Worm (Caenorhabditis elegans) whole organism, mixed stage, embryonic: Measurements from ENCODE around the gene plg-1.

Source experiments
- M03D4.4 ChIP-seq: sonication (generic microtip); optimal IDR thresholded peaks from 2 replicates; lab custom pipeline; 2017; ENCODE audit warnings: mild to moderate bottlenecking, missing genetic modification characterization, missing compliant biosample characterization
- bed-3 ChIP-seq: fragments of 200-800 bp; sonication (Bioruptor generic); optimal IDR thresholded peaks from 3 replicates; lab custom pipeline; 2018; ENCODE audit warnings: mild to moderate bottlenecking, missing genetic modification characterization, moderate library complexity, missing compliant biosample characterization
- ceh-39 ChIP-seq: fragments of 150-350 bp; optimal IDR thresholded peaks from 2 replicates; lab custom pipeline; 2014; ENCODE audit warnings: missing biosample characterization, missing genetic modification characterization
- ceh-43 ChIP-seq: fragments of 200-800 bp; sonication (Bioruptor generic); optimal IDR thresholded peaks from 2 replicates; lab custom pipeline; 2018; ENCODE audit warnings: mild to moderate bottlenecking, missing genetic modification characterization, moderate library complexity, missing compliant biosample characterization
- ceh-83 ChIP-seq: fragments of 200-800 bp; sonication (Bioruptor generic); optimal IDR thresholded peaks from 2 replicates; lab custom pipeline; 2018; ENCODE audit warnings: mild to moderate bottlenecking, missing genetic modification characterization, missing compliant biosample characterization
- ces-1 ChIP-seq: fragments of 150-350 bp; optimal IDR thresholded peaks from 2 replicates; lab custom pipeline; 2014; ENCODE audit warnings: missing biosample characterization, missing genetic modification reagents, missing genetic modification characterization
- cnd-1 ChIP-seq: fragments of 200-800 bp; sonication (Bioruptor generic); optimal IDR thresholded peaks from 2 replicates; lab custom pipeline; 2018; ENCODE audit warnings: mild to moderate bottlenecking, missing genetic modification characterization, missing compliant biosample characterization
- drap-1 ChIP-seq: fragments of 200-800 bp; sonication (Bioruptor generic); optimal IDR thresholded peaks from 3 replicates; lab custom pipeline; 2018; ENCODE audit warnings: mild to moderate bottlenecking, missing genetic modification characterization, missing compliant biosample characterization
- elt-1 ChIP-seq: sonication (generic microtip); optimal IDR thresholded peaks from 2 replicates; lab custom pipeline; 2017; ENCODE audit warnings: missing genetic modification characterization, mild to moderate bottlenecking, missing compliant biosample characterization, antibody characterized with exemption, moderate library complexity, borderline replicate concordance; ENCODE audit not compliant: insufficient read depth
- elt-3 ChIP-seq: fragments of 150-350 bp; optimal IDR thresholded peaks from 2 replicates; lab custom pipeline; 2014; ENCODE audit warnings: missing biosample characterization, missing genetic modification characterization
- flh-1 ChIP-seq: fragments of 200-800 bp; sonication (Bioruptor generic); optimal IDR thresholded peaks from 2 replicates; lab custom pipeline; 2018; ENCODE audit warnings: mild to moderate bottlenecking, missing genetic modification characterization, moderate library complexity, missing compliant biosample characterization
- ham-2 ChIP-seq: fragments of 200-800 bp; sonication (Bioruptor generic); optimal IDR thresholded peaks from 2 replicates; lab custom pipeline; 2018; ENCODE audit warnings: mild to moderate bottlenecking, missing genetic modification characterization, missing compliant biosample characterization
- hlh-1 ChIP-seq: fragments of 150-350 bp; optimal IDR thresholded peaks from 2 replicates; lab custom pipeline; 2014; ENCODE audit warnings: missing biosample characterization, missing genetic modification reagents, missing genetic modification characterization
- lin-13 ChIP-seq: fragments of 150-350 bp; optimal IDR thresholded peaks from 2 replicates; lab custom pipeline; 2014; ENCODE audit warnings: missing biosample characterization, missing genetic modification characterization
- lsy-2 ChIP-seq: fragments of 150-350 bp; optimal IDR thresholded peaks from 2 replicates; lab custom pipeline; 2014; ENCODE audit warnings: missing biosample characterization, missing genetic modification characterization
- mab-5 ChIP-seq: fragments of 150-350 bp; optimal IDR thresholded peaks from 2 replicates; lab custom pipeline; 2014; ENCODE audit warnings: missing biosample characterization, missing genetic modification characterization
- mep-1 ChIP-seq: fragments of 150-350 bp; optimal IDR thresholded peaks from 2 replicates; lab custom pipeline; 2017; ENCODE audit warnings: missing biosample characterization, missing genetic modification reagents, missing genetic modification characterization, inconsistent platforms
- mls-2 ChIP-seq: sonication (generic microtip); optimal IDR thresholded peaks from 2 replicates; lab custom pipeline; 2016; ENCODE audit warnings: mild to moderate bottlenecking, missing genetic modification characterization, moderate library complexity, missing compliant biosample characterization
- nhr-12 ChIP-seq: fragments of 150-350 bp; optimal IDR thresholded peaks from 2 replicates; lab custom pipeline; 2014; ENCODE audit warnings: missing biosample characterization, missing genetic modification characterization
- nhr-2 ChIP-seq: fragments of 150-350 bp; optimal IDR thresholded peaks from 2 replicates; lab custom pipeline; 2014; ENCODE audit warnings: missing biosample characterization, missing genetic modification characterization
- nhr-237 ChIP-seq: fragments of 150-350 bp; optimal IDR thresholded peaks from 2 replicates; lab custom pipeline; 2014; ENCODE audit warnings: missing biosample characterization, missing genetic modification characterization
- nhr-28 ChIP-seq: fragments of 150-350 bp; optimal IDR thresholded peaks from 2 replicates; lab custom pipeline; 2014; ENCODE audit warnings: missing biosample characterization, missing genetic modification characterization
- nhr-76 ChIP-seq: sonication (generic microtip); optimal IDR thresholded peaks from 2 replicates; lab custom pipeline; 2017; ENCODE audit warnings: missing biosample characterization, missing genetic modification characterization
- pha-4 ChIP-seq: fragments of 150-350 bp; optimal IDR thresholded peaks from 2 replicates; lab custom pipeline; 2018; ENCODE audit warnings: missing biosample characterization, missing genetic modification reagents, missing genetic modification characterization
- sem-2 ChIP-seq: fragments of 200-800 bp; sonication (Bioruptor generic); optimal IDR thresholded peaks from 2 replicates; lab custom pipeline; 2018; ENCODE audit warnings: mild to moderate bottlenecking, missing genetic modification characterization, missing compliant biosample characterization
- snpc-4 ChIP-seq: fragments of 150-350 bp; optimal IDR thresholded peaks from 2 replicates; lab custom pipeline; 2014; ENCODE audit warnings: missing biosample characterization, missing genetic modification characterization
- tbx-8 ChIP-seq: fragments of 200-800 bp; sonication (Bioruptor generic); optimal IDR thresholded peaks from 2 replicates; lab custom pipeline; 2018; ENCODE audit warnings: mild to moderate bottlenecking, missing genetic modification characterization, moderate library complexity, missing compliant biosample characterization
- unc-120 ChIP-seq: sonication (generic microtip); optimal IDR thresholded peaks from 2 replicates; lab custom pipeline; 2017; ENCODE audit warnings: missing genetic modification characterization, missing compliant biosample characterization; ENCODE audit not compliant: poor library complexity, severe bottlenecking
- unc-39 ChIP-seq: fragments of 150-350 bp; optimal IDR thresholded peaks from 2 replicates; lab custom pipeline; 2014; ENCODE audit warnings: missing biosample characterization, missing genetic modification characterization
- unc-62 ChIP-seq: fragments of 150-350 bp; optimal IDR thresholded peaks from 2 replicates; lab custom pipeline; 2014; ENCODE audit warnings: missing biosample characterization, missing genetic modification reagents, missing genetic modification characterization
- zip-8 ChIP-seq: fragments of 150-350 bp; optimal IDR thresholded peaks from 2 replicates; lab custom pipeline; 2014; ENCODE audit warnings: missing biosample characterization, missing genetic modification characterization
- ztf-11 ChIP-seq: fragments of 150-350 bp; optimal IDR thresholded peaks from 2 replicates; lab custom pipeline; 2014; ENCODE audit warnings: missing biosample characterization, missing genetic modification characterization

Gene plg-1

ce11 chrIII:8851961-8852360 lies at the start of gene plg-1:
plg-1 (plus strand) TSS chrIII:8852261.
- TF ChIP-seq nhr-28: no peak
- TF ChIP-seq nhr-12 (tag; lab: Kevin White, UChicago): no peak
- TF ChIP-seq bed-3: no peak
- no peak for TF ChIP-seq elt-1 (tag; lab: Kevin White, UChicago)
- no peak for TF ChIP-seq unc-62 (GFP tag; lab: Kevin White, UChicago)
- TF ChIP-seq ceh-43 (GFP tag; lab: Kevin White, UChicago): no peak
- TF ChIP-seq nhr-237 (tag; lab: Kevin White, UChicago): no peak
- no peak for TF ChIP-seq drap-1 (GFP tag; lab: Kevin White, UChicago)
- no peak for TF ChIP-seq nhr-2
- TF ChIP-seq unc-120 (tag; lab: Kevin White, UChicago): no peak
- TF ChIP-seq lsy-2 (tag; lab: Kevin White, UChicago): no peak
- no peak for TF ChIP-seq ces-1 (GFP tag; lab: Kevin White, UChicago)
- TF ChIP-seq cnd-1 (tag; lab: Kevin White, UChicago): no peak
- no peak for TF ChIP-seq M03D4.4 (tag; lab: Kevin White, UChicago)
- no peak for TF ChIP-seq sem-2 (GFP tag; lab: Kevin White, UChicago)
- TF ChIP-seq flh-1: no peak
- no peak for TF ChIP-seq ceh-39 (tag; lab: Kevin White, UChicago)
- no peak for TF ChIP-seq zip-8
- no peak for TF ChIP-seq tbx-8 (GFP tag; lab: Kevin White, UChicago)
- TF ChIP-seq ham-2 (GFP tag; lab: Kevin White, UChicago): no peak
- TF ChIP-seq, all 35 proteins: peak for 0

DNA sequence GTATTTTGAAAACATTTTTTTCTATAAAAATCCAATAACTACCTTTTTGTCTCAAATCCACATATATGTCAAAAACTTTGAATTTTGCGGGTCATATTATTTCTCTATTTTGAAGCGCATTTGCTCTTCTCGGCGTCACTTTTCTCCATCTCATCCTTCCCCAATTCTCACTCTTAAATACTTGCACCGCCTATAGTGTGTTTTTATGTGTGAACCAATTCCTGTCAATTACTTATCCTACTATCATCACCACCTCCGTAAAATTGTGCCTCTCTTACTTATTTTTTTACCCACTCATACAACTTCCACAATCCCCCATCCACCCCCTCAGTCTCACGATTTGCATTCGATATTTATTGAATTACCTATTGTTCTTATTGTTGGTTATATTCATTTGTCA lies 46.2 kb upstream of the plg-1 start:
- TF ChIP-seq ceh-83 (GFP tag; lab: Kevin White, UChicago): peak; percentile 43
- TF ChIP-seq ham-2 (GFP tag; lab: Kevin White, UChicago): no peak

- TF ChIP-seq mls-2 (tag; lab: Kevin White, UChicago) (no peak), lsy-2 (tag; lab: Kevin White, UChicago) (no peak), elt-3 (tag; lab: Kevin White, UChicago) (no peak)
Measured at ce11 chrIII:8807246-8807645, 44.8 kb upstream of the plg-1 start, which contains the start of gene F54F2.7. F54F2.7 (minus strand) TSS chrIII:8807346.

- TF ChIP-seq nhr-28 (no peak), nhr-237 (tag; lab: Kevin White, UChicago) (peak; percentile 63), lsy-2 (tag; lab: Kevin White, UChicago) (peak; percentile 66), ces-1 (GFP tag; lab: Kevin White, UChicago) (peak; percentile 88), elt-3 (tag; lab: Kevin White, UChicago) (no peak), mab-5 (tag; lab: Kevin White, UChicago) (no peak), M03D4.4 (tag; lab: Kevin White, UChicago) (no peak), mls-2 (tag; lab: Kevin White, UChicago) (no peak), ceh-39 (tag; lab: Kevin White, UChicago) (no peak), sem-2 (GFP tag; lab: Kevin White, UChicago) (no peak), ztf-11 (tag; lab: Kevin White, UChicago) (no peak), unc-62 (GFP tag; lab: Kevin White, UChicago) (no peak), nhr-12 (tag; lab: Kevin White, UChicago) (no peak), ceh-83 (GFP tag; lab: Kevin White, UChicago) (no peak), mep-1 (tag; lab: Kevin White, UChicago) (peak; percentile 77), lin-13 (tag; lab: Kevin White, UChicago) (no peak), bed-3 (no peak), drap-1 (GFP tag; lab: Kevin White, UChicago) (no peak), zip-8 (no peak), nhr-76 (no peak), nhr-2 (no peak), pha-4 (peak; percentile 62), flh-1 (no peak), hlh-1 (tag; lab: Kevin White, UChicago) (peak; percentile 98), unc-39 (tag; lab: Kevin White, UChicago) (no peak), snpc-4 (tag; lab: Kevin White, UChicago) (no peak)
Measured at ce11 chrIII:8809245-8809971, 42.7 kb upstream of the plg-1 start, which contains the start of gene prx-19. prx-19 (minus strand) TSS chrIII:8809295.
